Worm (Caenorhabditis elegans): Measurements from ENCODE around the gene bath-38.

Gene bath-38

DNA sequence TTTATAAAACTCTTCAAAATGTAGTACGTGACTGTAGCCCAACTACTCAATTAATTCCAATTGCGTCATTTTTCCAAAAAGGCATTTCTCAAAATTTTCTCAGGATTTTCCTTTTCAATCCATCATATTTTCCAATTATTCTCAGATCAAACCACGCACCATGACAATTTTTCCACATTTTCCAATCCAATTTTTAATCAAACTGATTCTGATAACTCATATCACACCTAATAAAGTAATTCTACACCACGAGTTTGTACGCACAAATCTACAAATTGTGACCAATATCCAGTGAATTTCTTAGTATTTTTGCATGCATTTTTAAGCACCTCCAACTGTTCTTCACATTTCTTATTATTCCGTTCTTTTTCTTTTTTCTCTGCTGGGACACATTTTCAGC lies 6.4 kb upstream of the bath-38 start:
- TF ChIP-seq ztf-4 (tag; optimal IDR thresholded peaks at IDR 0.05): no peak
- no peak for TF ChIP-seq ceh-82 (tag; optimal IDR thresholded peaks at IDR 0.05)
- peak; percentile 91 for TF ChIP-seq nhr-11 (tag; optimal IDR thresholded peaks at IDR 0.05)
- TF ChIP-seq ztf-11 (tag; optimal IDR thresholded peaks at IDR 0.05): no peak
- TF ChIP-seq nhr-25 (tag; optimal IDR thresholded peaks at IDR 0.05): no peak

DNA sequence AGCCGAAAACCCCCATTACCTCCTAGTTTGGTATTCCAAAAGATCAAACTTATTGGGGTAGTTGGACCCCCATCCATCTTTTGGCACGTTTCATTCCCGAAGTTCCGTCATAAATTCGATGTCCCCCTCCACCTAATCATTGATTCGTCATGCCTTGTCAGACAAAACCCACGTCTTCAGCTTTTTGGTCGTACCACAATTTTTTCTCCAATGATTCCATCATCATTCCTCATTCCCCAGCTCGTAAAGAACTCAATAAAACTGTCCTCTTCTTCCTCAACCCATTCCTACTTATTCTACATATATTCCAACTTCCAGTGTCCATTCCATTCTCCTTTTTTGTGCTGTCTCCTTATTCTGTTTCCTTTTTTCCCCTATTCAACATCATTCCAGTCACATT lies 3.5 kb upstream of the bath-38 start, which contains the start of gene flp-4:
TSS of gene flp-4 (plus strand) at position 301 of the 400 bp plus-strand sequence.
- no peak for TF ChIP-seq egl-27 (tag; optimal IDR thresholded peaks at IDR 0.05)
- TF ChIP-seq nhr-237 (tag; optimal IDR thresholded peaks at IDR 0.05): no peak
- no peak for TF ChIP-seq lsy-12 (tag; optimal IDR thresholded peaks at IDR 0.05)
- TF ChIP-seq elt-1 (tag; optimal IDR thresholded peaks at IDR 0.05): no peak
- TF ChIP-seq tbx-2 (tag; optimal IDR thresholded peaks at IDR 0.05): no peak
- no peak for TF ChIP-seq mml-1 (tag; optimal IDR thresholded peaks at IDR 0.05)

DNA sequence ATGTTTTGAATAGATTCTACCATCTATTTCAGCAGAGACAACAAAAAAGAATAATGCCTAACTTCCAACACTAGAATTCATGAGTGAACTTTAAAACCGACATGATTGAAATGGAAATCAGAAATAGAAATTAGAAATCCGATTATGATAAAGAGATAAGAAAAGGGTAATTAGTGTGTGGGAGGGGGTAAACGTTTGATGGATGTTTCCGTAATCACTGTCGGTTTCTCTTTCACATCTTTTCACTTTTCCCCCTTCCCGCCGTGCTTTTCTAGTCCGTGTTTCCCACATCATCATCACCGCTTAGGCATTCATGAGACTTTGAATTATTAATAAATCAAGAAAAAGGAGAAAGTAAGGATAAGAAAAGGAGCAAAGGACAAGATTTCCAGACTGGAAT lies 600 bp upstream of the bath-38 start:
- TF ChIP-seq nfya-1 (tag; optimal IDR thresholded peaks at IDR 0.05; ENCODE audit: insufficient read depth) (no peak), fkh-10 (GFP tag; optimal IDR thresholded peaks at IDR 0.05) (no peak), nhr-23 (tag; optimal IDR thresholded peaks at IDR 0.05) (no peak), zag-1 (tag; optimal IDR thresholded peaks at IDR 0.05) (no peak), tbx-2 (tag; optimal IDR thresholded peaks at IDR 0.05) (no peak), ceh-9 (tag; optimal IDR thresholded peaks at IDR 0.05) (no peak), elt-2 (tag; optimal IDR thresholded peaks at IDR 0.05) (no peak), mdl-1 (tag; optimal IDR thresholded peaks at IDR 0.05) (no peak), mml-1 (tag; optimal IDR thresholded peaks at IDR 0.05) (no peak), sea-2 (GFP tag; optimal IDR thresholded peaks at IDR 0.05) (no peak), nhr-11 (tag; optimal IDR thresholded peaks at IDR 0.05) (no peak), unc-62 (GFP tag; optimal IDR thresholded peaks at IDR 0.05) (no peak), elt-1 (tag; optimal IDR thresholded peaks at IDR 0.05) (no peak), nhr-237 (tag; optimal IDR thresholded peaks at IDR 0.05) (no peak), nhr-25 (tag; optimal IDR thresholded peaks at IDR 0.05) (no peak)

DNA sequence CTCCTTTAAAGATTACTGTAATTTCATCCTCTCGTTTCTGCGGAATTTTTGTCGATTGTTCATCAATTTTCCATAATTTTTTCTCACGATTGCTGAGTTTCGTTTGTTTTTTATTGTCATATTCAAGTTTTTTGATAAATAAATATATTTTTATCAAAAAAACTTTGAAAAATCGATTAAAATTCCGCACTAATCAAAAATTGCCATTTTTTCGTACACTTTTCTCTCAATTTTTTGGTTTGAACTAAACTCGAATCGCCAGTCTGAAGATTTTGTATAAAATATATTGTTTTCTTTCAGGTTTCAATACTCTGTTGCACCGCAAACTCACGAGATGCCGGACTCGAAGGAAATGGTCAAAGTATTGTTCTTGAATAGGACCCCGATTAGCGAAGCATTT lies 4.2 kb downstream of the bath-38 start, which contains the start of gene ogr-2:
TSS of gene ogr-2 (plus strand) at position 301 of the 400 bp plus-strand sequence.
- no peak for TF ChIP-seq aly-2 (tag; optimal IDR thresholded peaks at IDR 0.05)

DNA sequence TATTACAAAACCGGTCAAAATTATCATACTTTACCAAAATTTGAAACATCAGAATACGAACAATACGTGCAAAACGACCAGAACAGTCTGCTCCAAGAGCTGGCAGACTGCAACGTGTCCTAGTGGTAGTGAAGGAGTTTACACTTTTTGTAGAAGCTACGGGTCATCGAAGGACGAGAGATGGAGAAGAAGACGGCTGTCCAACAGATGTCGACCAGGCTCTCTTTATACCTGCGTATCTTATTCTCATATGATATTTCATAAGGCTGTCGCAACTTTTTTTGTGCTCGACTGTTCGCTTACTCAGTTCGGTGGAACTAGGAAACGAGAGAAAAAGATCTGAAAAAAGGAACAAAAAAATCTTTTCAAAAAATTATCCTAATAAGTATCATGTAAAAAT lies 5.3 kb downstream of the bath-38 start, which contains the start of gene let-268:
TSS of gene let-268 (minus strand) at position 182 of the 400 bp plus-strand sequence.
- TF ChIP-seq nfya-1 (tag; optimal IDR thresholded peaks at IDR 0.05; ENCODE audit: insufficient read depth): peak; percentile 2
- TF ChIP-seq elt-1 (tag; optimal IDR thresholded peaks at IDR 0.05): no peak

DNA sequence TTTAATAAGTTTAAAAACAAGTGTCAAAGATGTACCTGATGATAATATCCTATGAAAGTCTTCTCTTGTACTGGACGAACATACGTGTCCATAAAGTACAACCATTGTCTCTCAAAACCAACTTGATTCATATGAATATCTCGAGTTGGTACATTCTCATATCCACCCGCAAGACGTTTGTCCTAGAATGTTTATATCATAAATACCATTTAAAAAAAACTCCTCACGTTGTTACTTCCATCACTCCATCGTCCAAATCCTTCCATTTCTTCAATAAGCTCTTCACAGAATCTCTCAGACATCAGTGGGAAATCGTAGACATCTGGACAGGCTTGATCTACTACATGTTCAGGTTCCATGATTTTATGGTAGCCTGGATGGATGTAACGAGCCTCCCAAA lies 9.6 kb downstream of the bath-38 start:
- TF ChIP-seq jun-1 (tag; optimal IDR thresholded peaks at IDR 0.05) (no peak), ceh-16 (tag; optimal IDR thresholded peaks at IDR 0.05) (no peak), lsy-12 (tag; optimal IDR thresholded peaks at IDR 0.05) (no peak), fos-1 (tag; optimal IDR thresholded peaks at IDR 0.05) (no peak), nhr-28 (tag; optimal IDR thresholded peaks at IDR 0.05) (no peak), ztf-4 (tag; optimal IDR thresholded peaks at IDR 0.05) (no peak), unc-62 (GFP tag; optimal IDR thresholded peaks at IDR 0.05) (no peak), nhr-11 (tag; optimal IDR thresholded peaks at IDR 0.05) (no peak), snpc-4 (tag; optimal IDR thresholded peaks at IDR 0.05) (no peak), nfya-1 (tag; optimal IDR thresholded peaks at IDR 0.05; ENCODE audit: insufficient read depth) (no peak), skn-1 (tag; optimal IDR thresholded peaks at IDR 0.05) (no peak), ceh-28 (tag; optimal IDR thresholded peaks at IDR 0.05) (no peak), mml-1 (tag; optimal IDR thresholded peaks at IDR 0.05) (no peak), R02D3.7 (tag; optimal IDR thresholded peaks at IDR 0.05) (no peak), nhr-12 (tag; optimal IDR thresholded peaks at IDR 0.05) (no peak), lin-39 (tag; optimal IDR thresholded peaks at IDR 0.05) (no peak), ztf-11 (tag; optimal IDR thresholded peaks at IDR 0.05) (no peak), nhr-25 (tag; optimal IDR thresholded peaks at IDR 0.05) (no peak), ama-1 (optimal IDR thresholded peaks at IDR 0.05) (no peak), pha-4 (tag; optimal IDR thresholded peaks at IDR 0.05) (no peak)

Data from whole organism, L3 larva.